Fruit fly (Drosophila melanogaster) whole organism, embryonic: ENCODE measurements around the gene und.

Experiments used
- Adf1 ChIP-seq: fragments of 200-800 bp; sonication (Bioruptor generic); IDR thresholded peaks from 2 replicates; pipeline ENCODE4 v1.3.6; 2022; ENCODE audit warnings: missing biosample characterization, missing genetic modification characterization
- Blimp-1 ChIP-seq: fragments of 200-800 bp; sonication (Bioruptor generic); optimal IDR thresholded peaks from 3 replicates; lab custom pipeline; 2018; ENCODE audit warnings: missing biosample characterization, missing genetic modification characterization, mild to moderate bottlenecking, moderate library complexity, missing genetic modification reagents
- CG10147 ChIP-seq: fragments of 200-800 bp; sonication (Bioruptor generic); optimal IDR thresholded peaks from 2 replicates; lab custom pipeline; 2019; ENCODE audit warnings: missing biosample characterization, mild to moderate bottlenecking, missing genetic modification characterization, moderate library complexity
- CG10462 ChIP-seq: fragments of 200-800 bp; sonication (Bioruptor generic); optimal IDR thresholded peaks from 2 replicates; lab custom pipeline; 2016; ENCODE audit warnings: missing biosample characterization, missing genetic modification characterization
- CG11085 ChIP-seq: fragments of 200-800 bp; sonication (Bioruptor generic); IDR thresholded peaks from 2 replicates; pipeline ENCODE4 v1.3.6; 2022; ENCODE audit warnings: missing biosample characterization, missing genetic modification characterization
- CG12236 ChIP-seq: fragments of 200-800 bp; sonication (Bioruptor generic); optimal IDR thresholded peaks from 2 replicates; lab custom pipeline; 2016; ENCODE audit warnings: missing biosample characterization, missing genetic modification characterization
- CG13123 ChIP-seq: fragments of 200-800 bp; sonication (Bioruptor generic); optimal IDR thresholded peaks from 2 replicates; lab custom pipeline; 2016; ENCODE audit warnings: missing biosample characterization, missing genetic modification characterization
- CG1603 ChIP-seq: fragments of 200-800 bp; sonication (Bioruptor generic); optimal IDR thresholded peaks from 2 replicates; lab custom pipeline; 2019; ENCODE audit warnings: missing biosample characterization, mild to moderate bottlenecking, missing genetic modification characterization, moderate library complexity
- CG18262 ChIP-seq: fragments of 200-800 bp; optimal IDR thresholded peaks from 3 replicates; lab custom pipeline; 2019; ENCODE audit warnings: missing biosample characterization, mild to moderate bottlenecking, missing genetic modification characterization, moderate library complexity
- CG3163 ChIP-seq: fragments of 200-800 bp; sonication (Bioruptor generic); optimal IDR thresholded peaks from 3 replicates; lab custom pipeline; 2016; ENCODE audit warnings: missing biosample characterization, missing genetic modification characterization
- CG32532 ChIP-seq: fragments of 200-800 bp; sonication (Bioruptor generic); IDR thresholded peaks from 2 replicates; pipeline ENCODE4 v1.3.6; 2022; ENCODE audit warnings: missing biosample characterization, missing genetic modification characterization
- CG33213 ChIP-seq: fragments of 200-800 bp; sonication (Bioruptor generic); optimal IDR thresholded peaks from 3 replicates; lab custom pipeline; 2016; ENCODE audit warnings: missing biosample characterization, missing genetic modification characterization
- CG33557 ChIP-seq: fragments of 200-800 bp; sonication (Bioruptor generic); optimal IDR thresholded peaks from 2 replicates; lab custom pipeline; 2019; ENCODE audit warnings: missing biosample characterization, mild to moderate bottlenecking, missing genetic modification characterization, moderate library complexity
- CG34376 ChIP-seq: fragments of 200-800 bp; sonication (Bioruptor generic); optimal IDR thresholded peaks from 2 replicates; lab custom pipeline; 2018; ENCODE audit warnings: missing biosample characterization, mild to moderate bottlenecking, missing genetic modification characterization
- CG4820 ChIP-seq: fragments of 200-800 bp; sonication (Bioruptor generic); optimal IDR thresholded peaks from 3 replicates; lab custom pipeline; 2016; ENCODE audit warnings: missing biosample characterization, missing genetic modification characterization
- CG6791 ChIP-seq: fragments of 200-800 bp; sonication (Bioruptor generic); IDR thresholded peaks from 3 replicates; pipeline ENCODE4 v1.3.6; 2022; ENCODE audit warnings: missing biosample characterization, missing genetic modification characterization; ENCODE audit not compliant: partially characterized antibody
- CG7357 ChIP-seq: fragments of 200-800 bp; sonication (Bioruptor generic); IDR thresholded peaks from 3 replicates; pipeline ENCODE4 v1.3.6; 2022; ENCODE audit warnings: missing biosample characterization, missing genetic modification characterization
- Deaf1 ChIP-seq: fragments of 200-800 bp; optimal IDR thresholded peaks from 3 replicates; lab custom pipeline; 2019; ENCODE audit warnings: missing biosample characterization, mild to moderate bottlenecking, missing genetic modification characterization, moderate library complexity
- Fer3 ChIP-seq: fragments of 200-800 bp; sonication (Bioruptor generic); optimal IDR thresholded peaks from 2 replicates; lab custom pipeline; 2018; ENCODE audit warnings: missing biosample characterization, mild to moderate bottlenecking, missing genetic modification characterization, moderate library complexity
- HLH4C ChIP-seq: fragments of 200-800 bp; sonication (Bioruptor generic); IDR thresholded peaks from 3 replicates; pipeline ENCODE4 v1.3.6; 2022; ENCODE audit warnings: missing biosample characterization, missing genetic modification characterization; ENCODE audit not compliant: partially characterized antibody
- HLH54F ChIP-seq: fragments of 200-800 bp; sonication (Bioruptor generic); optimal IDR thresholded peaks from 3 replicates; lab custom pipeline; 2016; ENCODE audit warnings: missing biosample characterization, missing genetic modification characterization
- Hmx ChIP-seq: fragments of 200-800 bp; sonication (Bioruptor generic); optimal IDR thresholded peaks from 2 replicates; lab custom pipeline; 2016; ENCODE audit warnings: missing biosample characterization, missing genetic modification characterization
- Hr78 ChIP-seq, 2 experiments: fragments of 200-800 bp in 1 of 2; fragments of >200 bp in 1 of 2; sonication (Bioruptor generic) in 1 of 2; optimal IDR thresholded peaks; 2 replicates each; lab custom pipeline; 2017 to 2019; ENCODE audit warnings: missing biosample characterization in 2 of 2, missing genetic modification characterization in 2 of 2, mild to moderate bottlenecking in 1 of 2, moderate library complexity in 1 of 2
- Nf-YB ChIP-seq: fragments of 200-800 bp; sonication (Bioruptor generic); optimal IDR thresholded peaks from 3 replicates; lab custom pipeline; 2019; ENCODE audit warnings: missing biosample characterization, mild to moderate bottlenecking, missing genetic modification characterization, moderate library complexity
- PHDP ChIP-seq: fragments of 200-800 bp; sonication (Bioruptor generic); optimal IDR thresholded peaks from 3 replicates; lab custom pipeline; 2018; ENCODE audit warnings: missing biosample characterization, mild to moderate bottlenecking, missing genetic modification characterization, moderate library complexity
- Poxn ChIP-seq: fragments of 200-800 bp; sonication (Bioruptor generic); IDR thresholded peaks from 2 replicates; pipeline ENCODE4 v1.3.6; 2022; ENCODE audit warnings: missing biosample characterization, missing genetic modification characterization
- Rfx ChIP-seq: fragments of 200-800 bp; sonication (Bioruptor generic); IDR thresholded peaks from 2 replicates; pipeline ENCODE4 v1.3.6; 2022; ENCODE audit warnings: missing biosample characterization, missing genetic modification characterization
- Ssrp ChIP-seq: fragments of 200-800 bp; sonication (Bioruptor generic); optimal IDR thresholded peaks from 2 replicates; lab custom pipeline; 2018; ENCODE audit warnings: missing biosample characterization, mild to moderate bottlenecking, missing genetic modification characterization, moderate library complexity
- TFAM ChIP-seq: fragments of 200-800 bp; sonication (Bioruptor generic); optimal IDR thresholded peaks from 2 replicates; lab custom pipeline; 2017; ENCODE audit warnings: missing biosample characterization, missing genetic modification characterization, inconsistent platforms
- Taf1 ChIP-seq: fragments of 200-800 bp; sonication (Bioruptor generic); IDR thresholded peaks from 2 replicates; pipeline ENCODE4 v1.3.6; 2022; ENCODE audit warnings: missing biosample characterization, missing genetic modification characterization
- ara ChIP-seq: fragments of 200-800 bp; sonication (Bioruptor generic); IDR thresholded peaks from 2 replicates; pipeline ENCODE4 v1.3.6; 2022; ENCODE audit warnings: missing biosample characterization, missing genetic modification characterization
- cad ChIP-seq: fragments of >200 bp; optimal IDR thresholded peaks from 2 replicates; lab custom pipeline; 2017; ENCODE audit warnings: missing biosample characterization, missing genetic modification characterization
- fru ChIP-seq: fragments of >200 bp; optimal IDR thresholded peaks from 2 replicates; lab custom pipeline; 2017
- ftz-f1 ChIP-seq: fragments of 200-800 bp; sonication (Bioruptor generic); optimal IDR thresholded peaks from 2 replicates; lab custom pipeline; 2016; ENCODE audit warnings: missing biosample characterization, missing genetic modification characterization
- gcm2 ChIP-seq: fragments of 200-800 bp; sonication (Bioruptor generic); optimal IDR thresholded peaks from 2 replicates; lab custom pipeline; 2016; ENCODE audit warnings: missing biosample characterization, missing genetic modification characterization
- grn ChIP-seq: fragments of 200-800 bp; sonication (Bioruptor generic); optimal IDR thresholded peaks from 3 replicates; lab custom pipeline; 2017; ENCODE audit warnings: missing biosample characterization, missing genetic modification characterization
- gro ChIP-seq: fragments of 200-800 bp; sonication (Bioruptor generic); optimal IDR thresholded peaks from 2 replicates; lab custom pipeline; 2016; ENCODE audit warnings: missing biosample characterization, missing genetic modification characterization
- her ChIP-seq: fragments of 200-800 bp; sonication (Bioruptor generic); optimal IDR thresholded peaks from 2 replicates; lab custom pipeline; 2016; ENCODE audit warnings: missing biosample characterization, missing genetic modification characterization
- hkb ChIP-seq, 2 experiments: fragments of 200-800 bp in 1 of 2; fragments of >200 bp in 1 of 2; sonication (Bioruptor generic) in 1 of 2; IDR thresholded peaks in 1 of 2; optimal IDR thresholded peaks in 1 of 2; 2 replicates each; pipeline versions ENCODE4 v1.3.6 to Lab custom; 2017 to 2022; ENCODE audit warnings: missing biosample characterization in 1 of 2, missing genetic modification characterization in 1 of 2
- jing ChIP-seq: fragments of 200-800 bp; sonication (Bioruptor generic); optimal IDR thresholded peaks from 2 replicates; lab custom pipeline; 2018; ENCODE audit warnings: missing biosample characterization, mild to moderate bottlenecking, missing genetic modification characterization
- jumu ChIP-seq: fragments of 200-800 bp; sonication (Bioruptor generic); optimal IDR thresholded peaks from 3 replicates; lab custom pipeline; 2016; ENCODE audit warnings: missing biosample characterization, missing genetic modification characterization
- kay ChIP-seq: fragments of 200-800 bp; sonication (Bioruptor generic); optimal IDR thresholded peaks from 2 replicates; lab custom pipeline; 2016; ENCODE audit warnings: missing biosample characterization, missing genetic modification characterization
- lmd ChIP-seq: fragments of 200-800 bp; sonication (Bioruptor generic); IDR thresholded peaks from 2 replicates; pipeline ENCODE4 v1.3.6; 2022; ENCODE audit warnings: missing biosample characterization, missing genetic modification characterization
- prd ChIP-seq, 3 experiments: fragments of >200 bp in 2 of 3; fragments of 200-800 bp in 1 of 3; sonication (Bioruptor generic) in 1 of 3; optimal IDR thresholded peaks in 2 of 3; IDR thresholded peaks in 1 of 3; 2 replicates in 2 of 3; 3 replicates in 1 of 3; pipeline versions ENCODE4 v1.3.6 to Lab custom; 2017 to 2022; ENCODE audit warnings: missing biosample characterization in 1 of 3, missing genetic modification characterization in 1 of 3
- pum ChIP-seq: fragments of 200-800 bp; sonication (Bioruptor generic); optimal IDR thresholded peaks from 2 replicates; lab custom pipeline; 2016; ENCODE audit warnings: missing biosample characterization, missing genetic modification characterization
- pzg ChIP-seq: fragments of 200-800 bp; sonication (Bioruptor generic); optimal IDR thresholded peaks from 3 replicates; lab custom pipeline; 2018; ENCODE audit warnings: missing biosample characterization, mild to moderate bottlenecking, missing genetic modification characterization, moderate library complexity
- sim ChIP-seq: fragments of 200-800 bp; sonication (Bioruptor generic); IDR thresholded peaks from 2 replicates; pipeline ENCODE4 v1.3.6; 2022; ENCODE audit warnings: missing biosample characterization, missing genetic modification characterization
- tin ChIP-seq: fragments of 200-800 bp; sonication (Bioruptor generic); optimal IDR thresholded peaks from 3 replicates; lab custom pipeline; 2016; ENCODE audit warnings: missing biosample characterization, missing genetic modification characterization
- trem ChIP-seq: fragments of 200-800 bp; optimal IDR thresholded peaks from 3 replicates; lab custom pipeline; 2019; ENCODE audit warnings: missing biosample characterization, mild to moderate bottlenecking, missing genetic modification characterization, moderate library complexity
- wor ChIP-seq: fragments of 200-800 bp; sonication (Bioruptor generic); IDR thresholded peaks from 2 replicates; pipeline ENCODE4 v1.3.6; 2022; ENCODE audit warnings: missing biosample characterization, missing genetic modification characterization
- z ChIP-seq: fragments of 200-800 bp; sonication (Bioruptor generic); IDR thresholded peaks from 3 replicates; pipeline ENCODE4 v1.3.6; 2022; ENCODE audit warnings: missing biosample characterization, missing genetic modification characterization

und gene

DNA sequence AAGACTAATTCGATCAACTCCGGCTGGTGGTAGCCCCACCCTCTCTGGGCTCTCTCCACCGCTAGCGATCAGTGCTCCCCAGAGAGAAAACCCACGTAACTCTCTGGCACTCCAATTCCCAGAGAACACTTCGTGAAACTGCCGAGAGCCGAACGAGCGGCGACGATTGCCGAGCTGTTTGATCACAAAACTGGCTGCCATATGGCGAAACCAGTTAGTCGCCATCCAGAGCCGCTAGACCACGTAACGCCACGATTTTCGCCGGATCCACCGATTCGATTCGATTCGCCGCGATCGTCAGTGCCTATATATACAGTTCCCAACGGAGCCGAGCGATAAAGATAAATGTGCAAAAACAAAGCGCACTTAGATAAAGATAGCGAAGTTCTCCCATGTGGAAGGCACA is 19.0 kb downstream of the und start, which contains the start of gene IP3K1 (continued):
- TF ChIP-seq CG33557 (peak; percentile 14), ftz-f1 (GFP tag; lab: Kevin White, UChicago) (peak; percentile 65), gro (GFP tag; lab: Kevin White, UChicago) (peak; percentile 82), HLH54F (peak; percentile 28), ara (GFP tag; lab: Robert Waterston, UW) (no peak), her (GFP tag; lab: Kevin White, UChicago) (peak; percentile 61), Deaf1 (tag; lab: Kevin White, UChicago) (peak; percentile 100), Taf1 (no peak; the same call in 1 of the 2 replicates), CG1603 (tag; lab: Kevin White, UChicago) (no peak), CG12236 (GFP tag; lab: Kevin White, UChicago) (no peak), grn (GFP tag; lab: Kevin White, UChicago) (peak; percentile 60), cad (no peak), CG13123 (GFP tag; lab: Kevin White, UChicago) (no peak), CG4820 (GFP tag; lab: Kevin White, UChicago) (no peak), Fer3 (tag; lab: Kevin White, UChicago) (no peak), CG32532 (peak; percentile 83), Nf-YB (GFP tag; lab: Kevin White, UChicago) (no peak), CG7357 (no peak), lmd (GFP tag; lab: Robert Waterston, UW) (peak; percentile 15; the same call in 1 of the 2 replicates), HLH4C (GFP tag; lab: Robert Waterston, UW) (peak; percentile 35; the same call in 1 of the 3 replicates), Rfx (GFP tag; lab: Robert Waterston, UW) (peak; percentile 73), gcm2 (GFP tag; lab: Kevin White, UChicago) (no peak), sim (GFP tag; lab: Robert Waterston, UW) (no peak), Ssrp (no peak), kay (GFP tag; lab: Kevin White, UChicago) (no peak), trem (peak; percentile 33), Poxn (GFP tag; lab: Robert Waterston, UW) (no peak), hkb (optimal IDR thresholded peaks at IDR 0.05; lab: Kevin White, UChicago) (no peak), hkb (GFP tag; IDR thresholded peaks at IDR 0.05; lab: Robert Waterston, UW) (peak; percentile 63; the same call in 1 of the 2 replicates), wor (GFP tag; lab: Robert Waterston, UW) (no peak), CG34376 (GFP tag; lab: Kevin White, UChicago) (peak; percentile 87), CG3163 (GFP tag; lab: Kevin White, UChicago) (no peak), jumu (GFP tag; lab: Kevin White, UChicago) (no peak), CG6791 (GFP tag; lab: Robert Waterston, UW) (peak; percentile 64; the same call in 1 of the 3 replicates), jing (GFP tag; lab: Kevin White, UChicago) (no peak), pum (GFP tag; lab: Kevin White, UChicago) (no peak), Hr78 (GFP tag; optimal IDR thresholded peaks at IDR 0.05; lab: Kevin White, UChicago) (no peak), tin (GFP tag; lab: Kevin White, UChicago) (no peak), Hmx (GFP tag; lab: Kevin White, UChicago) (no peak), CG11085 (no peak), CG10147 (GFP tag; lab: Kevin White, UChicago) (peak; percentile 20), TFAM (no peak), prd (optimal IDR thresholded peaks at IDR 0.05; lab: Kevin White, UChicago) (no peak), prd (GFP tag; IDR thresholded peaks at IDR 0.05; lab: Robert Waterston, UW) (no peak), Blimp-1 (GFP tag; lab: Kevin White, UChicago) (peak; percentile 8), pzg (no peak), CG33213 (GFP tag; lab: Kevin White, UChicago) (no peak), Adf1 (GFP tag; lab: Robert Waterston, UW) (peak; percentile 45; the same call in 1 of the 2 replicates), fru (lab: Kevin White, UChicago) (no peak), z (0 out of 3 replicates have a peak, but pooled peaks have one; percentile 40), CG18262 (peak; percentile 22), PHDP (peak; percentile 11), CG10462 (GFP tag; lab: Kevin White, UChicago) (no peak)
